Fruit fly (Drosophila melanogaster) whole organism: ENCODE data around the gene Rpn11.

Source experiments
- Dll ChIP-seq: fragments of >200 bp; optimal IDR thresholded peaks from 2 replicates; lab custom pipeline; 2017
- EcR ChIP-seq, 2 experiments: fragments of >200 bp; optimal IDR thresholded peaks; 2 replicates each; lab custom pipeline; 2017; ENCODE audit warnings: missing biosample characterization in 2 of 2, missing genetic modification characterization in 2 of 2, missing genetic modification reagents in 2 of 2
- pan ChIP-seq: fragments of >200 bp; optimal IDR thresholded peaks from 2 replicates; lab custom pipeline; 2017
- psq ChIP-seq: fragments of >200 bp; optimal IDR thresholded peaks from 2 replicates; lab custom pipeline; 2017
- usp ChIP-seq: fragments of >200 bp; optimal IDR thresholded peaks from 2 replicates; lab custom pipeline; 2017; ENCODE audit warnings: missing biosample characterization, missing genetic modification characterization, mixed read lengths

DNA sequence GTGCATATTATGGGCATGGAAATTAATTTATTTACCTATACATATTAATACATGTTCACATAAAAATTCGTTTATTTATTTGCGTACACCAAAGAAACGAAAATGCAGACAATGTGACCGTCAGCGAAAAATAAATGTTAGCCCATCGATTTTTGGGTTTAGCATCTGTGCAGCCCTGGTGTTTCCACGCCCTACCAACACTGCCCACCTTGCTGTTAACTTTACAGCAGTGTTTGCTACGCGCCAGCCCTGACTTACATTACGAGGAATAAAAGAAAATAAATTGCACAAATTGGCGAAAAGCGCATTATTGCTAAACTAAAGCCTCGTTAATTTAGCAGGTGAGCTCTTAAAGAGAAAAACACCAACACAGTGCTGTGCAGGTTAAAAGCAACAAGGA lies 16.5 kb downstream of the Rpn11 start, which contains the start of the genes CG33995, CG44000 and CG44001:
- no peak for TF ChIP-seq pan (lab: Kevin White, UChicago)
- no peak for TF ChIP-seq usp (GFP tag; lab: Kevin White, UChicago)
- no peak for TF ChIP-seq Dll (lab: Kevin White, UChicago)
- TF ChIP-seq psq, result no peak
- TF ChIP-seq EcR (GFP tag; optimal IDR thresholded peaks at IDR 0.05; lab: Kevin White, UChicago), result no peak
